Worm (Caenorhabditis elegans) whole organism, midembryonic: Measurements from ENCODE around the gene srd-3.

Experiments used
- cog-1 ChIP-seq: sonication (generic microtip); optimal IDR thresholded peaks from 2 replicates; lab custom pipeline; 2016; ENCODE audit warnings: missing genetic modification characterization, missing compliant biosample characterization
- flt-1 ChIP-seq: fragments of 200-800 bp; sonication (Bioruptor generic); IDR thresholded peaks from 2 replicates; pipeline ENCODE4 v1.3.6; 2022; ENCODE audit warnings: missing genetic modification characterization, missing compliant biosample characterization
- klf-2 ChIP-seq: fragments of 200-800 bp; sonication (Bioruptor generic); conservative IDR thresholded peaks from 2 replicates; pipeline ENCODE4 v1.3.6; 2022; ENCODE audit warnings: missing genetic modification reagents, missing genetic modification characterization, missing compliant biosample characterization
- med-1 ChIP-seq: sonication (generic microtip); optimal IDR thresholded peaks from 2 replicates; lab custom pipeline; 2017; ENCODE audit warnings: missing genetic modification characterization, mild to moderate bottlenecking, missing compliant biosample characterization, antibody characterized with exemption, missing genetic modification reagents; ENCODE audit not compliant: insufficient read depth
- ref-1 ChIP-seq: fragments of 200-800 bp; sonication (Bioruptor generic); conservative IDR thresholded peaks from 2 replicates; pipeline ENCODE4 v1.3.6; 2022; ENCODE audit warnings: missing genetic modification reagents, missing genetic modification characterization, missing compliant biosample characterization
- tab-1 ChIP-seq: fragments of 200-800 bp; sonication (Bioruptor generic); IDR thresholded peaks from 2 replicates; pipeline ENCODE4 v1.3.6; 2022; ENCODE audit warnings: missing genetic modification characterization, missing compliant biosample characterization
- ztf-29 ChIP-seq: fragments of 200-800 bp; sonication (Bioruptor generic); IDR thresholded peaks from 2 replicates; pipeline ENCODE4 v1.3.6; 2022; ENCODE audit warnings: missing genetic modification reagents, missing genetic modification characterization, missing compliant biosample characterization

ce11 chrII:135166-135565 lies 6.3 kb upstream of the srd-3 start, which contains the start of gene K10B4.1:
- TF ChIP-seq flt-1 (GFP tag; lab: Robert Waterston, UW) (no peak), klf-2 (no peak), med-1 (no peak), ref-1 (GFP tag; lab: Robert Waterston, UW) (no peak), cog-1 (tag; lab: Kevin White, UChicago) (no peak), tab-1 (no peak), ztf-29 (GFP tag; lab: Robert Waterston, UW) (no peak)
